Fruit fly (Drosophila melanogaster): ENCODE results near the gene Nmd3.

Nmd3 gene

dm6 chrX:2134226-2134880 is 50.1 kb downstream of the Nmd3 start (continued):
- TF ChIP-seq crol (GFP tag; IDR thresholded peaks at IDR 0.05), result no peak
- TF ChIP-seq Oli (tag; optimal IDR thresholded peaks at IDR 0.05), result peak; percentile 75
- no peak for TF ChIP-seq ab (GFP tag; optimal IDR thresholded peaks at IDR 0.05)
- TF ChIP-seq ERR (GFP tag; optimal IDR thresholded peaks at IDR 0.05), result peak; percentile 32
- TF ChIP-seq dan (GFP tag; IDR thresholded peaks at IDR 0.05), result 0 out of 2 replicates have a peak, but pooled peaks have one; percentile 28
- TF ChIP-seq fru (optimal IDR thresholded peaks at IDR 0.05), result no peak
- no peak for TF ChIP-seq Doc3 (GFP tag; IDR thresholded peaks at IDR 0.05; ENCODE audit: partially characterized antibody)
- peak; percentile 16 for TF ChIP-seq Camta (GFP tag; optimal IDR thresholded peaks at IDR 0.05)
- no peak for TF ChIP-seq dati (GFP tag; IDR thresholded peaks at IDR 0.05)
- no peak for TF ChIP-seq Elba2 (GFP tag; optimal IDR thresholded peaks at IDR 0.05)
- TF ChIP-seq Bdp1 (GFP tag; optimal IDR thresholded peaks at IDR 0.05), result no peak
- TF ChIP-seq wek (GFP tag; optimal IDR thresholded peaks at IDR 0.05), result peak; percentile 40
- TF ChIP-seq CG11085 (GFP tag; IDR thresholded peaks at IDR 0.05), result peak; percentile 24; the same call in 1 of the 2 replicates
- TF ChIP-seq inv (GFP tag; IDR thresholded peaks at IDR 0.05; ENCODE audit: partially characterized antibody), result no peak
- no peak for TF ChIP-seq CG7745 (tag; optimal IDR thresholded peaks at IDR 0.05)
- TF ChIP-seq nau (GFP tag; optimal IDR thresholded peaks at IDR 0.05), result no peak
- 0 out of 3 replicates have a peak, but pooled peaks have one; percentile 48 for TF ChIP-seq Mrtf (GFP tag; IDR thresholded peaks at IDR 0.05)
- TF ChIP-seq HLH3B (GFP tag; IDR thresholded peaks at IDR 0.05), result peak; percentile 74
- TF ChIP-seq pum (GFP tag; optimal IDR thresholded peaks at IDR 0.05), result peak; percentile 62
- TF ChIP-seq slou (GFP tag; optimal IDR thresholded peaks at IDR 0.05), result peak; percentile 31
- TF ChIP-seq CG10654 (GFP tag; optimal IDR thresholded peaks at IDR 0.05), result peak; percentile 16
- TF ChIP-seq ind (GFP tag; optimal IDR thresholded peaks at IDR 0.05), result peak; percentile 69
- no peak for TF ChIP-seq Lpt (GFP tag; optimal IDR thresholded peaks at IDR 0.05)
- TF ChIP-seq CG4424 (GFP tag; optimal IDR thresholded peaks at IDR 0.05), result peak; percentile 65
- TF ChIP-seq CG7839 (tag; optimal IDR thresholded peaks at IDR 0.05), result peak; percentile 78
- no peak for TF ChIP-seq sens-2 (GFP tag; IDR thresholded peaks at IDR 0.05)
- TF ChIP-seq eve (GFP tag; optimal IDR thresholded peaks at IDR 0.05), result no peak
- no peak for TF ChIP-seq CG10565 (GFP tag; optimal IDR thresholded peaks at IDR 0.05)
- TF ChIP-seq tup (GFP tag; optimal IDR thresholded peaks at IDR 0.05), result no peak
- peak; percentile 67 for TF ChIP-seq Meics (GFP tag; optimal IDR thresholded peaks at IDR 0.05)
- no peak for TF ChIP-seq HLHmδ (GFP tag; optimal IDR thresholded peaks at IDR 0.05)
- TF ChIP-seq ems (GFP tag; optimal IDR thresholded peaks at IDR 0.05), result peak; percentile 54
- TF ChIP-seq CG18476 (GFP tag; optimal IDR thresholded peaks at IDR 0.05), result peak; percentile 55
- TF ChIP-seq MBD-R2 (GFP tag; IDR thresholded peaks at IDR 0.05), result no peak
- no peak for TF ChIP-seq CG4617 (GFP tag; optimal IDR thresholded peaks at IDR 0.05; ENCODE audit: borderline replicate concordance)
- TF ChIP-seq CG30403 (GFP tag; optimal IDR thresholded peaks at IDR 0.05), result peak; percentile 69
- TF ChIP-seq CG34422 (GFP tag; IDR thresholded peaks at IDR 0.05), result no peak
- peak; percentile 58 for TF ChIP-seq CG1792 (GFP tag; optimal IDR thresholded peaks at IDR 0.05)
- TF ChIP-seq CG6272 (GFP tag; IDR thresholded peaks at IDR 0.05), result no peak
- no peak for TF ChIP-seq CG8478 (optimal IDR thresholded peaks at IDR 0.05)
- peak; percentile 55 for TF ChIP-seq CG15514 (GFP tag; optimal IDR thresholded peaks at IDR 0.05)
- no peak for TF ChIP-seq Adf1 (GFP tag; IDR thresholded peaks at IDR 0.05)
- TF ChIP-seq gcm (GFP tag; optimal IDR thresholded peaks at IDR 0.05), result peak; percentile 49
- TF ChIP-seq Lim3 (GFP tag; IDR thresholded peaks at IDR 0.05), result no peak
- TF ChIP-seq CG11456 (GFP tag; IDR thresholded peaks at IDR 0.05), result peak; percentile 58; the same call in 1 of the 3 replicates
- peak; percentile 55 for TF ChIP-seq CG10147 (GFP tag; optimal IDR thresholded peaks at IDR 0.05)
- peak; percentile 70 for TF ChIP-seq abd-A (tag; optimal IDR thresholded peaks at IDR 0.05)
- peak; percentile 96 for TF ChIP-seq sens (GFP tag)
- TF ChIP-seq Dbx (GFP tag; IDR thresholded peaks at IDR 0.05), result no peak
- no peak for TF ChIP-seq CG10959 (GFP tag; IDR thresholded peaks at IDR 0.05)
- peak; percentile 54 for TF ChIP-seq crc (GFP tag; optimal IDR thresholded peaks at IDR 0.05)
- TF ChIP-seq pho (GFP tag; optimal IDR thresholded peaks at IDR 0.05), result peak; percentile 24

Data from whole organism, embryonic.